Worm (Caenorhabditis elegans): ENCODE measurements around the gene spin-3.

spin-3 gene

DNA sequence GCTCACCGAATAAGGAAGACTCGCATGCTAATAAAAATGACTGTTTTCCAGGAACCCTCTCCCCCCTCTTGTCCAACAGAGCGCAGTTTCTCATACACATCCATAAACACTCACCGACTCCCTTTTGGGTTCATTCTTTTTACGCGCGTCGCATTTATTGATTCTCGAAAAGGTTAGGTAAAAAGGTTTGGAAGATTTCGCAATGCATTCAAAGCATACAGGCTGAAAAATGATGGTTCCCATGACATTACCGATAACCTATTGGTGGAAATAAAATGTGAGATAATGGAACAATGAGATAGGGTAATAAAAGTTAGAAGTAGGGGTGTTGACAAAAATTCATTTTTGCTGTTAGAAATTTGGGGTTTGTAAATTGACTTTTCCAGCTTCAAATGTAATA is 28.4 kb downstream of the spin-3 start:
- TF ChIP-seq nfyb-1 (GFP tag; IDR thresholded peaks at IDR 0.05) = no peak
- peak; percentile 62; the same call in 1 of the 2 replicates for TF ChIP-seq cebp-1 (GFP tag; IDR thresholded peaks at IDR 0.05)
- peak; percentile 90 for TF ChIP-seq cebp-1 (tag; optimal IDR thresholded peaks at IDR 0.05)

ce11 chrX:13159005-13159404 is 29.0 kb downstream of the spin-3 start:
- TF ChIP-seq mxl-1 (tag; optimal IDR thresholded peaks at IDR 0.05) (no peak), athp-1 (tag; optimal IDR thresholded peaks at IDR 0.05) (no peak), ztf-22 (GFP tag; optimal IDR thresholded peaks at IDR 0.05) (peak; percentile 58), unc-130 (GFP tag; optimal IDR thresholded peaks at IDR 0.05) (no peak), mel-28 (tag; optimal IDR thresholded peaks at IDR 0.05; ENCODE audit: borderline replicate concordance) (no peak), sea-2 (GFP tag; IDR thresholded peaks at IDR 0.05) (no peak), ztf-28 (GFP tag; IDR thresholded peaks at IDR 0.05) (no peak), ets-4 (GFP tag; optimal IDR thresholded peaks at IDR 0.05) (peak; percentile 33), F52B5.7 (tag; optimal IDR thresholded peaks at IDR 0.05) (no peak), let-607 (tag; optimal IDR thresholded peaks at IDR 0.05) (peak in 1 of 2 experiments; percentile 10), nhr-80 (tag; optimal IDR thresholded peaks at IDR 0.05) (peak; percentile 97), snpc-4 (GFP tag; optimal IDR thresholded peaks at IDR 0.05) (no peak), snpc-4 (tag; optimal IDR thresholded peaks at IDR 0.05) (no peak), akir-1 (GFP tag; optimal IDR thresholded peaks at IDR 0.05) (no peak), xnd-1 (tag; optimal IDR thresholded peaks at IDR 0.05) (no peak), F10E7.11 (tag; optimal IDR thresholded peaks at IDR 0.05) (no peak), repo-1 (tag; optimal IDR thresholded peaks at IDR 0.05) (no peak), attf-3 (GFP tag; conservative IDR thresholded peaks at IDR 0.05) (no peak), ceh-40 (GFP tag; IDR thresholded peaks at IDR 0.05) (no peak), gei-17 (GFP tag; optimal IDR thresholded peaks at IDR 0.05) (no peak), B0336.3 (GFP tag; IDR thresholded peaks at IDR 0.05) (no peak), hmg-1.2 (GFP tag; IDR thresholded peaks at IDR 0.05) (no peak), lsl-1 (GFP tag; optimal IDR thresholded peaks at IDR 0.05) (no peak), dpff-1 (tag; optimal IDR thresholded peaks at IDR 0.05) (no peak), nhr-27 (tag; optimal IDR thresholded peaks at IDR 0.05) (no peak), D2030.7 (GFP tag; IDR thresholded peaks at IDR 0.05) (no peak), efl-1 (GFP tag; optimal IDR thresholded peaks at IDR 0.05) (no peak), ztf-25 (GFP tag; IDR thresholded peaks at IDR 0.05) (no peak), lin-54 (GFP tag; optimal IDR thresholded peaks at IDR 0.05) (no peak), ceh-79 (tag; optimal IDR thresholded peaks at IDR 0.05) (no peak), fkh-3 (tag; optimal IDR thresholded peaks at IDR 0.05) (no peak), ccch-3 (GFP tag; optimal IDR thresholded peaks at IDR 0.05) (no peak), snpc-1.1 (tag; optimal IDR thresholded peaks at IDR 0.05; ENCODE audit: insufficient read depth) (no peak), Y79H2A.3 (GFP tag; conservative IDR thresholded peaks at IDR 0.05) (no peak), F23B12.7 (tag; optimal IDR thresholded peaks at IDR 0.05; ENCODE audit: insufficient read depth) (no peak), ZK185.1 (tag; optimal IDR thresholded peaks at IDR 0.05; ENCODE audit: poor library complexity, severe bottlenecking) (no peak), Y53G8AR.9 (GFP tag; conservative IDR thresholded peaks at IDR 0.05) (no peak), nhr-90 (tag; optimal IDR thresholded peaks at IDR 0.05) (peak; percentile 37), madf-8 (GFP tag; conservative IDR thresholded peaks at IDR 0.05) (no peak), K12H6.12 (tag; optimal IDR thresholded peaks at IDR 0.05) (no peak), B0261.1 (tag; optimal IDR thresholded peaks at IDR 0.05) (no peak), atf-7 (tag; optimal IDR thresholded peaks at IDR 0.05) (peak; percentile 1), Y95B8A.8 (GFP tag; IDR thresholded peaks at IDR 0.05) (no peak), ama-1 (optimal IDR thresholded peaks at IDR 0.05) (no peak), ama-1 (GFP tag; optimal IDR thresholded peaks at IDR 0.05) (no peak)

Measured in whole organism, young adult.